Worm (Caenorhabditis elegans) whole organism, early embryonic: ENCODE results near the gene smex-1.

Experiments used
- F13C5.2 ChIP-seq: sonication (generic microtip); optimal IDR thresholded peaks from 2 replicates; lab custom pipeline; 2017; ENCODE audit warnings: mild to moderate bottlenecking, missing genetic modification characterization, inconsistent platforms, missing compliant biosample characterization
- aly-1 ChIP-seq: sonication (generic microtip); optimal IDR thresholded peaks from 2 replicates; lab custom pipeline; 2016; ENCODE audit warnings: missing genetic modification characterization, missing compliant biosample characterization
- ama-1 ChIP-seq: fragments of 150-350 bp; optimal IDR thresholded peaks from 2 replicates; lab custom pipeline; 2014
- ceh-13 ChIP-seq: fragments of 200-800 bp; sonication (Bioruptor generic); optimal IDR thresholded peaks from 2 replicates; lab custom pipeline; 2018; ENCODE audit warnings: mild to moderate bottlenecking, missing genetic modification characterization, missing compliant biosample characterization
- ceh-36 ChIP-seq: sonication (generic microtip); optimal IDR thresholded peaks from 2 replicates; lab custom pipeline; 2016; ENCODE audit warnings: missing genetic modification characterization, inconsistent platforms, missing compliant biosample characterization
- hmg-4 ChIP-seq: fragments of 200-800 bp; sonication (Bioruptor generic); optimal IDR thresholded peaks from 2 replicates; lab custom pipeline; 2018; ENCODE audit warnings: mild to moderate bottlenecking, missing genetic modification characterization, missing compliant biosample characterization
- hnd-1 ChIP-seq: sonication (generic microtip); optimal IDR thresholded peaks from 2 replicates; lab custom pipeline; 2016; ENCODE audit warnings: missing genetic modification characterization, missing compliant biosample characterization
- sea-1 ChIP-seq: fragments of 200-800 bp; sonication (Bioruptor generic); conservative IDR thresholded peaks from 2 replicates; pipeline ENCODE4 v1.3.6; 2022; ENCODE audit warnings: missing genetic modification characterization, missing compliant biosample characterization
- tra-4 ChIP-seq: sonication (generic microtip); optimal IDR thresholded peaks from 2 replicates; lab custom pipeline; 2017; ENCODE audit warnings: missing genetic modification characterization, missing compliant biosample characterization

DNA sequence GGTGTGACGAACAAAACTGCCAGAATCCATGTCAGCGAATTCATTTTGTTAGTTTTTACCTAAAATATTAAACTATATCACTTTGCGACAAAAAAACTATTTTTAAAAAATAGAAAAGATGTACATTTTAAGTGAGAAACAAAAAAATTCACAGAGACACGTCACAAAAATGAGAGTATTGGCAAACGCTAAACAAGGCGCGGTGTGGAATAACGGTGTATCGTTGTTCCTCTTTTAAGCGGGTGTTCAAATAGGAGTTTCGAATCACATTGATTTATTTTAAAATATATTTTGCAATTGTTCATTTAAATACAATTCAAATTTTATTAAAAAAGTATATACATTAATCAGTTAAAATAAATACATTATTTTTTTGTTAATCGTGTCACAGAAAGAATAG lies 6.8 kb upstream of the smex-1 start, which contains the start of gene sel-9:
- TF ChIP-seq hnd-1 (no peak), tra-4 (tag; lab: Kevin White, UChicago) (no peak), ceh-13 (no peak), sea-1 (no peak), ceh-36 (tag; lab: Kevin White, UChicago) (no peak), ama-1 (lab: Kevin White, UChicago) (no peak), aly-1 (tag; lab: Kevin White, UChicago) (no peak), hmg-4 (GFP tag; lab: Kevin White, UChicago) (no peak), F13C5.2 (tag; lab: Kevin White, UChicago) (no peak)
